Worm (Caenorhabditis elegans) whole organism, midembryonic: ENCODE data around the gene srx-90.

Experiments used
- ref-1 ChIP-seq: fragments of 200-800 bp; sonication (Bioruptor generic); conservative IDR thresholded peaks from 2 replicates; pipeline ENCODE4 v1.3.6; 2022; ENCODE audit warnings: missing genetic modification reagents, missing genetic modification characterization, missing compliant biosample characterization
- ztf-29 ChIP-seq: fragments of 200-800 bp; sonication (Bioruptor generic); IDR thresholded peaks from 2 replicates; pipeline ENCODE4 v1.3.6; 2022; ENCODE audit warnings: missing genetic modification reagents, missing genetic modification characterization, missing compliant biosample characterization

DNA sequence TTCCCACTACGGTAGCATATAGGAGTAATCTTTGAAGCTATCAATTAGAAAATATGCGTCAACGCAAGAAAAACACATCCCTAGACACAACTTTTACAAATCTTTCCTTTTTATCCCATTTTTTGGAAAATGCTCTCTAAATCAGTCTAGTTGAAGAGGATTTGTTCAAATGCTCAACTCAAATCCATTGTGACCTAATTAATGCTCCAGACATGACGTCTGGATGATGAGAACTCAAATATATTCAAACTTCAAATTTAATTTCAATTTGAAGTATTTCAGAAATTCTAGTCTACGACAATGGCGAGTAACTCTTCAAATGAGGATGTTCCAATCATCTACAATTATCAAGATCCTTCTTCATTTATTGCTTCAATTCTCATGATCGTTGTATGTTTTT is 28.5 kb upstream of the srx-90 start, which contains the start of gene srx-85:
- TF ChIP-seq ref-1 (GFP tag; lab: Robert Waterston, UW) (no peak), ztf-29 (GFP tag; lab: Robert Waterston, UW) (no peak)
